Worm (Caenorhabditis elegans): ENCODE measurements around the gene csn-6.
A peak's percentile ranks its signal among the peaks of the same experiment; 100 is the strongest.

The csn-6 gene

ce11 chrIV:13347232-13347715, 46.6 kb downstream of the csn-6 start, which contains the start of gene W02A2.9 (continued):
- TF ChIP-seq arid-1 (GFP tag; conservative IDR thresholded peaks at IDR 0.05) (no peak), zip-11 (GFP tag; IDR thresholded peaks at IDR 0.05) (no peak), nhr-48 (tag; optimal IDR thresholded peaks at IDR 0.05) (peak; percentile 41), daf-19 (GFP tag; conservative IDR thresholded peaks at IDR 0.05) (no peak), mxl-2 (GFP tag; conservative IDR thresholded peaks at IDR 0.05) (no peak), lin-39 (tag; optimal IDR thresholded peaks at IDR 0.05) (no peak), duxl-1 (tag; optimal IDR thresholded peaks at IDR 0.05; ENCODE audit: poor library complexity) (no peak), pqm-1 (tag; optimal IDR thresholded peaks at IDR 0.05) (peak; percentile 96), madf-9 (GFP tag; conservative IDR thresholded peaks at IDR 0.05) (no peak), lin-38 (GFP tag; IDR thresholded peaks at IDR 0.05) (no peak), Y48G9A.11 (GFP tag; IDR thresholded peaks at IDR 0.05) (no peak), nhr-77 (tag; optimal IDR thresholded peaks at IDR 0.05) (peak; percentile 64), ces-1 (GFP tag; optimal IDR thresholded peaks at IDR 0.05) (no peak), F49E8.2 (tag; optimal IDR thresholded peaks at IDR 0.05; ENCODE audit: borderline replicate concordance) (no peak), lim-7 (GFP tag; IDR thresholded peaks at IDR 0.05) (no peak), set-16 (GFP tag; IDR thresholded peaks at IDR 0.05) (no peak), F26F4.8 (GFP tag; conservative IDR thresholded peaks at IDR 0.05) (no peak), nhr-102 (tag; optimal IDR thresholded peaks at IDR 0.05) (no peak), hlh-11 (tag; optimal IDR thresholded peaks at IDR 0.05) (peak; percentile 52), daf-12 (tag; optimal IDR thresholded peaks at IDR 0.05) (no peak), lin-29 (GFP tag; IDR thresholded peaks at IDR 0.05) (no peak), nhr-76 (tag; optimal IDR thresholded peaks at IDR 0.05) (no peak), ceh-62 (tag; optimal IDR thresholded peaks at IDR 0.05) (no peak)

ce11 chrIV:13348592-13348991, 48.0 kb downstream of the csn-6 start, which contains the start of gene W02A2.12:
Gene W02A2.12, minus strand, starts transcription at chrIV:13348831.
- TF ChIP-seq F37D6.2 (tag; optimal IDR thresholded peaks at IDR 0.05) (no peak), pha-4 (GFP tag; IDR thresholded peaks at IDR 0.05) (peak; percentile 77; the same call in 1 of the 2 replicates), pha-4 (tag; optimal IDR thresholded peaks at IDR 0.05) (no peak), F49E8.2 (tag; optimal IDR thresholded peaks at IDR 0.05; ENCODE audit: borderline replicate concordance) (no peak), Y105C5A.15 (GFP tag; IDR thresholded peaks at IDR 0.05) (0 out of 2 replicates have a peak, but pooled peaks have one; percentile 34), lin-38 (GFP tag; IDR thresholded peaks at IDR 0.05) (peak; percentile 31; the same call in 1 of the 2 replicates), zag-1 (tag; optimal IDR thresholded peaks at IDR 0.05) (no peak), nhr-111 (GFP tag; optimal IDR thresholded peaks at IDR 0.05) (no peak), hlh-30 (tag; optimal IDR thresholded peaks at IDR 0.05; ENCODE audit: insufficient read depth) (no peak), dmd-9 (GFP tag; IDR thresholded peaks at IDR 0.05) (no peak), set-16 (GFP tag; IDR thresholded peaks at IDR 0.05) (peak; percentile 78), nhr-11 (tag; optimal IDR thresholded peaks at IDR 0.05) (no peak), hif-1 (tag; optimal IDR thresholded peaks at IDR 0.05) (no peak), egl-43 (GFP tag; IDR thresholded peaks at IDR 0.05) (peak; percentile 44; the same call in 1 of the 2 replicates), nhr-41 (GFP tag; IDR thresholded peaks at IDR 0.05) (no peak), unc-130 (GFP tag; optimal IDR thresholded peaks at IDR 0.05) (no peak), duxl-1 (tag; optimal IDR thresholded peaks at IDR 0.05; ENCODE audit: poor library complexity) (no peak), nhr-10 (tag; optimal IDR thresholded peaks at IDR 0.05) (no peak), nhr-25 (tag; optimal IDR thresholded peaks at IDR 0.05; ENCODE audit: borderline replicate concordance, insufficient read depth) (no peak), daf-12 (tag; optimal IDR thresholded peaks at IDR 0.05) (no peak), arid-1 (GFP tag; conservative IDR thresholded peaks at IDR 0.05) (no peak), nhr-42 (GFP tag; IDR thresholded peaks at IDR 0.05) (no peak), php-3 (GFP tag; IDR thresholded peaks at IDR 0.05) (no peak), saeg-2 (GFP tag; IDR thresholded peaks at IDR 0.05) (no peak), egl-27 (tag; optimal IDR thresholded peaks at IDR 0.05) (no peak), lin-1 (GFP tag; IDR thresholded peaks at IDR 0.05) (no peak), Y48G9A.11 (GFP tag; IDR thresholded peaks at IDR 0.05) (no peak), Y5F2A.4 (GFP tag; optimal IDR thresholded peaks at IDR 0.05) (no peak), ctbp-1 (GFP tag; IDR thresholded peaks at IDR 0.05) (no peak), dve-1 (tag; optimal IDR thresholded peaks at IDR 0.05; ENCODE audit: insufficient read depth) (no peak), lim-7 (GFP tag; IDR thresholded peaks at IDR 0.05) (no peak), skn-1 (tag; optimal IDR thresholded peaks at IDR 0.05) (no peak), aha-1 (tag) (no peak), ceh-20 (GFP tag; IDR thresholded peaks at IDR 0.05) (no peak)

All from whole organism, L4 larva.